Fruit fly (Drosophila melanogaster) whole organism, embryonic: ENCODE data around the gene CG17010.

Source experiments
- Atf6 ChIP-seq: fragments of 200-800 bp; sonication (Bioruptor generic); IDR thresholded peaks from 2 replicates; pipeline ENCODE4 v1.3.6; 2022; ENCODE audit warnings: missing biosample characterization, missing genetic modification characterization
- Bgb ChIP-seq: fragments of 200-800 bp; sonication (Bioruptor generic); IDR thresholded peaks from 2 replicates; pipeline ENCODE4 v1.3.6; 2022; ENCODE audit warnings: missing biosample characterization, missing genetic modification characterization; ENCODE audit not compliant: partially characterized antibody
- BtbVII ChIP-seq: fragments of 200-800 bp; sonication (Bioruptor generic); optimal IDR thresholded peaks from 3 replicates; lab custom pipeline; 2017; ENCODE audit warnings: missing biosample characterization, mild to moderate bottlenecking, missing genetic modification characterization
- C15 ChIP-seq: fragments of 200-800 bp; sonication (Bioruptor generic); IDR thresholded peaks from 3 replicates; pipeline ENCODE4 v1.3.6; 2022; ENCODE audit warnings: missing biosample characterization, missing genetic modification characterization
- CG1024 ChIP-seq: fragments of 200-800 bp; sonication (Bioruptor generic); IDR thresholded peaks from 2 replicates; pipeline ENCODE4 v1.3.6; 2022; ENCODE audit warnings: missing biosample characterization, missing genetic modification characterization
- CG10431 ChIP-seq: fragments of 200-800 bp; sonication (Bioruptor generic); optimal IDR thresholded peaks from 3 replicates; lab custom pipeline; 2018; ENCODE audit warnings: missing biosample characterization, mild to moderate bottlenecking, missing genetic modification characterization
- CG10959 ChIP-seq: fragments of 200-800 bp; sonication (Bioruptor generic); IDR thresholded peaks from 2 replicates; pipeline ENCODE4 v1.3.6; 2022; ENCODE audit warnings: missing biosample characterization, missing genetic modification characterization
- CG11456 ChIP-seq: fragments of 200-800 bp; sonication (Bioruptor generic); IDR thresholded peaks from 3 replicates; pipeline ENCODE4 v1.3.6; 2022; ENCODE audit warnings: missing biosample characterization, missing genetic modification characterization
- CG12659 ChIP-seq: fragments of 200-800 bp; sonication (Bioruptor generic); optimal IDR thresholded peaks from 3 replicates; lab custom pipeline; 2017; ENCODE audit warnings: mild to moderate bottlenecking, missing biosample characterization, missing genetic modification reagents, missing genetic modification characterization
- CG1603 ChIP-seq: fragments of 200-800 bp; sonication (Bioruptor generic); optimal IDR thresholded peaks from 2 replicates; lab custom pipeline; 2019; ENCODE audit warnings: missing biosample characterization, mild to moderate bottlenecking, missing genetic modification characterization, moderate library complexity
- CG17186 ChIP-seq: fragments of 200-800 bp; sonication (Bioruptor generic); optimal IDR thresholded peaks from 3 replicates; lab custom pipeline; 2017; ENCODE audit warnings: missing biosample characterization, missing genetic modification reagents, missing genetic modification characterization
- CG17328 ChIP-seq: fragments of 200-800 bp; sonication (Bioruptor generic); IDR thresholded peaks from 2 replicates; pipeline ENCODE4 v1.3.6; 2022; ENCODE audit warnings: missing biosample characterization, missing genetic modification characterization
- CG2202 ChIP-seq: fragments of 200-800 bp; sonication (Bioruptor generic); optimal IDR thresholded peaks from 2 replicates; lab custom pipeline; 2018; ENCODE audit warnings: missing biosample characterization, mild to moderate bottlenecking, missing genetic modification characterization
- CG32532 ChIP-seq: fragments of 200-800 bp; sonication (Bioruptor generic); IDR thresholded peaks from 2 replicates; pipeline ENCODE4 v1.3.6; 2022; ENCODE audit warnings: missing biosample characterization, missing genetic modification characterization
- CG3726 ChIP-seq: fragments of 200-800 bp; sonication (Bioruptor generic); IDR thresholded peaks from 3 replicates; pipeline ENCODE4, ENCODE4 v1.3.6; 2022; ENCODE audit warnings: missing biosample characterization, missing genetic modification characterization
- CG4328 ChIP-seq: fragments of 200-800 bp; sonication (Bioruptor generic); optimal IDR thresholded peaks from 3 replicates; lab custom pipeline; 2017; ENCODE audit warnings: missing biosample characterization, missing genetic modification reagents, missing genetic modification characterization
- CG4360 ChIP-seq: fragments of 200-800 bp; sonication (Bioruptor generic); IDR thresholded peaks from 2 replicates; pipeline ENCODE4 v1.3.6; 2022; ENCODE audit warnings: missing biosample characterization, missing genetic modification characterization
- CG4617 ChIP-seq: fragments of 200-800 bp; sonication (Bioruptor generic); optimal IDR thresholded peaks from 3 replicates; lab custom pipeline; 2016; ENCODE audit warnings: missing biosample characterization, missing genetic modification characterization, borderline replicate concordance
- CG4707 ChIP-seq: fragments of 200-800 bp; sonication (Bioruptor generic); optimal IDR thresholded peaks from 2 replicates; lab custom pipeline; 2018; ENCODE audit warnings: missing biosample characterization, mild to moderate bottlenecking, missing genetic modification characterization, moderate library complexity
- CG4854 ChIP-seq: fragments of 200-800 bp; sonication (Bioruptor generic); optimal IDR thresholded peaks from 2 replicates; lab custom pipeline; 2016; ENCODE audit warnings: missing biosample characterization, missing genetic modification characterization, inconsistent platforms
- CG5245 ChIP-seq: fragments of 200-800 bp; sonication (Bioruptor generic); optimal IDR thresholded peaks from 3 replicates; lab custom pipeline; 2016; ENCODE audit warnings: missing biosample characterization, missing genetic modification characterization
- CG7786 ChIP-seq: fragments of 200-800 bp; sonication (Bioruptor generic); optimal IDR thresholded peaks from 2 replicates; lab custom pipeline; 2016; ENCODE audit warnings: missing biosample characterization, missing genetic modification characterization
- CG7928 ChIP-seq: fragments of 200-800 bp; sonication (Bioruptor generic); optimal IDR thresholded peaks from 2 replicates; lab custom pipeline; 2017; ENCODE audit warnings: missing biosample characterization, mild to moderate bottlenecking, missing genetic modification characterization
- CG8281 ChIP-seq: fragments of 200-800 bp; sonication (Bioruptor generic); optimal IDR thresholded peaks from 2 replicates; lab custom pipeline; 2018; ENCODE audit warnings: missing biosample characterization, mild to moderate bottlenecking, missing genetic modification characterization, moderate library complexity
- CG9215 ChIP-seq: fragments of 200-800 bp; sonication (Bioruptor generic); IDR thresholded peaks from 2 replicates; pipeline ENCODE4 v1.3.6; 2022; ENCODE audit warnings: missing biosample characterization, missing genetic modification characterization
- CG9437 ChIP-seq: fragments of 200-800 bp; sonication (Bioruptor generic); optimal IDR thresholded peaks from 2 replicates; lab custom pipeline; 2018; ENCODE audit warnings: missing biosample characterization, mild to moderate bottlenecking, missing genetic modification characterization
- CTCF ChIP-seq: fragments of 200-800 bp; sonication (Bioruptor generic); optimal IDR thresholded peaks from 2 replicates; lab custom pipeline; 2017; ENCODE audit warnings: missing biosample characterization, mild to moderate bottlenecking, missing genetic modification characterization, moderate library complexity
- CkIIα-i1 ChIP-seq: fragments of 200-800 bp; sonication (Bioruptor generic); IDR thresholded peaks from 2 replicates; pipeline ENCODE4 v1.3.6; 2022; ENCODE audit warnings: missing biosample characterization, missing genetic modification characterization
- Doc3 ChIP-seq: fragments of 200-800 bp; sonication (Bioruptor generic); IDR thresholded peaks from 3 replicates; pipeline ENCODE4 v1.3.6; 2022; ENCODE audit warnings: missing biosample characterization, missing genetic modification characterization; ENCODE audit not compliant: partially characterized antibody
- Ets97D ChIP-seq: fragments of 200-800 bp; sonication (Bioruptor generic); optimal IDR thresholded peaks from 3 replicates; lab custom pipeline; 2016; ENCODE audit warnings: missing biosample characterization, missing genetic modification characterization
- Fer3 ChIP-seq: fragments of 200-800 bp; sonication (Bioruptor generic); optimal IDR thresholded peaks from 2 replicates; lab custom pipeline; 2018; ENCODE audit warnings: missing biosample characterization, mild to moderate bottlenecking, missing genetic modification characterization, moderate library complexity
- H2.0 ChIP-seq: fragments of 200-800 bp; sonication (Bioruptor generic); IDR thresholded peaks from 2 replicates; pipeline ENCODE4 v1.3.6; 2022; ENCODE audit warnings: missing biosample characterization, missing genetic modification characterization
- HHEX ChIP-seq: fragments of 200-800 bp; sonication (Bioruptor generic); optimal IDR thresholded peaks from 3 replicates; lab custom pipeline; 2017; ENCODE audit warnings: missing biosample characterization, mild to moderate bottlenecking, missing genetic modification characterization, missing genetic modification reagents
- Lhr ChIP-seq: fragments of 200-800 bp; sonication (Bioruptor generic); optimal IDR thresholded peaks from 3 replicates; lab custom pipeline; 2017; ENCODE audit warnings: mild to moderate bottlenecking, missing biosample characterization, missing genetic modification reagents, missing genetic modification characterization
- Myb ChIP-seq: fragments of 200-800 bp; sonication (Bioruptor generic); optimal IDR thresholded peaks from 2 replicates; lab custom pipeline; 2016; ENCODE audit warnings: missing biosample characterization, missing genetic modification characterization
- Side ChIP-seq: fragments of 200-800 bp; sonication (Bioruptor generic); optimal IDR thresholded peaks from 2 replicates; lab custom pipeline; 2016; ENCODE audit warnings: missing biosample characterization, missing genetic modification characterization
- al ChIP-seq: fragments of 200-800 bp; sonication (Bioruptor generic); IDR thresholded peaks from 2 replicates; pipeline ENCODE4 v1.3.6; 2022; ENCODE audit warnings: missing biosample characterization, missing genetic modification characterization
- emc ChIP-seq: fragments of 200-800 bp; sonication (Bioruptor generic); optimal IDR thresholded peaks from 2 replicates; lab custom pipeline; 2016; ENCODE audit warnings: missing biosample characterization, missing genetic modification characterization
- gsb ChIP-seq: fragments of 200-800 bp; sonication (Bioruptor generic); IDR thresholded peaks from 2 replicates; pipeline ENCODE4 v1.3.6; 2022; ENCODE audit warnings: missing biosample characterization, missing genetic modification characterization
- odd ChIP-seq: fragments of 200-800 bp; sonication (Bioruptor generic); optimal IDR thresholded peaks from 2 replicates; lab custom pipeline; 2017; ENCODE audit warnings: missing biosample characterization, mild to moderate bottlenecking, missing genetic modification characterization
- phol ChIP-seq: fragments of 200-800 bp; sonication (Bioruptor generic); optimal IDR thresholded peaks from 3 replicates; lab custom pipeline; 2018; ENCODE audit warnings: missing biosample characterization, mild to moderate bottlenecking, missing genetic modification characterization, moderate library complexity
- row ChIP-seq: fragments of 200-800 bp; sonication (Bioruptor generic); IDR thresholded peaks from 3 replicates; pipeline ENCODE4 v1.3.6; 2022; ENCODE audit warnings: missing biosample characterization, missing genetic modification characterization
- sisA ChIP-seq: fragments of 200-800 bp; sonication (Bioruptor generic); IDR thresholded peaks from 2 replicates; pipeline ENCODE4 v1.3.6; 2022; ENCODE audit warnings: missing biosample characterization, missing genetic modification characterization
- vfl ChIP-seq: fragments of 200-800 bp; sonication (Bioruptor generic); optimal IDR thresholded peaks from 2 replicates; lab custom pipeline; 2016; ENCODE audit warnings: missing biosample characterization, missing genetic modification characterization

CG17010 gene

DNA sequence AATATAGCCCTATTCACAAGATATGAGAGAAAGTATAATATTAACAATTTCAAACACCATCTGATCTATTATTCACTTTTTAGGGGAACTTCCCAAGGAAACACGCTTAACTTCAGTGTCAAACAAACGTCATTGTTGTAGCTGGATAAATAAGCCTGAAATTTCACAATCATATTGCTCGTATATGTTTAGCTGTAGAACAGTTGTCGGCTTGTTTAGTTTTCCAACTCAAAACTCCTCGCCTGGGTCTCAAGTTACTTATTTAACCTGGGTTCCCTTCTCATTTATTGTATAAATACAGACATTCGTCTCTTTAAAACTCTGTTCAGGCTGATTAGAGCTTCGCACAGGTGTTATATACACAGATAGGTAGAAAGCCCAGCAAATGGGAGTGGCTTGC lies 16.2 kb downstream of the CG17010 start (continued):
- no peak for TF ChIP-seq Doc3
- TF ChIP-seq CG10431 (GFP tag; lab: Kevin White, UChicago) = peak; percentile 3
- TF ChIP-seq Lhr = no peak
- TF ChIP-seq CG4707 = no peak
- no peak for TF ChIP-seq emc (GFP tag; lab: Kevin White, UChicago)
- no peak for TF ChIP-seq CG5245
- no peak for TF ChIP-seq CG7786 (GFP tag; lab: Kevin White, UChicago)
- peak; percentile 17 for TF ChIP-seq BtbVII
- peak; percentile 17 for TF ChIP-seq CG1603 (tag; lab: Kevin White, UChicago)
- no peak for TF ChIP-seq vfl (GFP tag; lab: Kevin White, UChicago)
- TF ChIP-seq CG12659 (GFP tag; lab: Kevin White, UChicago) = peak; percentile 9
- TF ChIP-seq Side = peak; percentile 19
- TF ChIP-seq CG10959 (GFP tag; lab: Robert Waterston, UW) = no peak
- TF ChIP-seq C15 (GFP tag; lab: Robert Waterston, UW) = no peak
- TF ChIP-seq CG4617 (GFP tag; lab: Kevin White, UChicago) = no peak
- TF ChIP-seq Bgb = no peak
- TF ChIP-seq gsb = no peak
- no peak for TF ChIP-seq row (GFP tag; lab: Robert Waterston, UW)
- no peak for TF ChIP-seq CG9437
- TF ChIP-seq CG8281 (tag; lab: Kevin White, UChicago) = no peak
- peak; percentile 27 for TF ChIP-seq CG7928 (GFP tag; lab: Kevin White, UChicago)
- TF ChIP-seq Myb (GFP tag; lab: Kevin White, UChicago) = peak; percentile 5
- peak; percentile 64 for TF ChIP-seq HHEX (GFP tag; lab: Kevin White, UChicago)
- no peak for TF ChIP-seq sisA
- no peak for TF ChIP-seq al (GFP tag; lab: Robert Waterston, UW)
- peak; percentile 68; the same call in 1 of the 2 replicates for TF ChIP-seq Atf6
- peak; percentile 38 for TF ChIP-seq CG4328 (GFP tag; lab: Kevin White, UChicago)
- peak; percentile 55 for TF ChIP-seq Fer3 (tag; lab: Kevin White, UChicago)
- TF ChIP-seq CG9215 = no peak
- peak; percentile 42 for TF ChIP-seq CG4854
- TF ChIP-seq CG1024 (GFP tag; lab: Robert Waterston, UW) = no peak
- no peak for TF ChIP-seq H2.0 (GFP tag; lab: Robert Waterston, UW)
- TF ChIP-seq Ets97D (GFP tag; lab: Kevin White, UChicago) = no peak
- no peak for TF ChIP-seq CG17186 (GFP tag; lab: Kevin White, UChicago)

DNA sequence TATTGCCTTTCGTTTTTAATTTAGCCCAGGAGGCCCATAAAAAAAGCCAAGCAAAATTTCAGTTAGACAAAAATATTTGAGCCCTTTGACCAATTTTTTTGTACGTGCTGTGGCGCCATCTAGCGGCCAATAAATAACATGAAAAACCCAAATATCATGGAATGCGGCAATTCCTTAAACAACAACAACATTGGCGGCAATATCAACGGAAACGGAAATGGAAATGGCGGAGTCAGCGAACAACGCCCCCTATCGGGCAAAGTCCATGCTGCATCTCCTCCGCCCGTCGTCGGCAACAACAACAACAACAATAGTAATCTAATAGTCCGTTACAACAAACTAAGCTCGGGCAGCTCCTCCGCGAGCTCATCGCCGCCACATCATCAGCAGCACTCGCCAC lies 17.3 kb downstream of the CG17010 start:
- TF ChIP-seq CG11456 (0 out of 3 replicates have a peak, but pooled peaks have one; percentile 27), CG2202 (no peak), odd (GFP tag; lab: Kevin White, UChicago) (no peak), CG32532 (GFP tag; lab: Robert Waterston, UW) (peak; percentile 12; the same call in 1 of the 2 replicates), phol (tag; lab: Kevin White, UChicago) (peak; percentile 4), CTCF (peak; percentile 86), CG17328 (GFP tag; lab: Robert Waterston, UW) (0 out of 2 replicates have a peak, but pooled peaks have one; percentile 18), CG9215 (0 out of 2 replicates have a peak, but pooled peaks have one; percentile 10), CG10959 (GFP tag; lab: Robert Waterston, UW) (0 out of 2 replicates have a peak, but pooled peaks have one; percentile 6), CkIIα-i1 (GFP tag; lab: Robert Waterston, UW) (no peak), CG4360 (GFP tag; lab: Robert Waterston, UW) (peak; percentile 23; the same call in 1 of the 2 replicates), CG3726 (GFP tag; lab: Robert Waterston, UW) (0 out of 3 replicates have a peak, but pooled peaks have one; percentile 28)
